Worm (Caenorhabditis elegans): ENCODE results near the gene fbxc-49.

Gene fbxc-49

DNA sequence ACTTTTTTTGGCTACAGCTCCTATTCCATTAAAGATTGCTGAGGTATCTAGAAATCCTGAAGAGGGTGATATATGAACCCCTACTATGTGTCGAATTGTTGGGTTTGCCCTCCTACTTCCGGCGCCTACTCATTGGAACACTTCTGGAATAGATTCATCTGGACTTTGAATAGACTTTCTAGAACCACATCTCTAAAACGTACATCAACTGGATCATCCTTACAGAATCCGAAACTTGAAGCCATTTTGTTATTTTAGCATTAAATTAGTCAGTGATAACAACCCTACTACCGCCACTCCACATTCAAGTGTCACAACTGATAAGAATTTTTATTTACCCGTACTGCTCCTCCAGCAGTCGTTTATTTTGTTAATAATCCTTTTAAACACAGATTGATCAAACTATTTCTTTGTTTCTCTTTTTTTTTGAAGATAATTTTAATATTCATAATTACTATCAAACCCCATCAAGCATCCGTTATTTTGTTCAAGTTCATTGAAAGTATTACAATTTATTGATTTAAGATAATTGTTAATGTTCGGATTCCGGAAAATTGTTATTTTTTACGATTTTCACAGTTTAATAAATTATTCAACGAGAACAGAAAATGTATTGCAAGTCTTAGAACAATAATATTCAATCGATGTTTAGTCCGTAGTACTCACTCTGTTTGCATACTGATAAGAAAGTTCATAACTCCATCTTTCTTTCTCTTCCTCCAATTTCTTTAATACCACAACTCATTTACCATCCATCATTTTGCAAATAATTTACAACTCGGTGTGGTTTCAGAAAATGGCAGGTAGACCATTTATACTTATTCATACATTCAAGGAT lies 15.4 kb downstream of the fbxc-49 start, which contains the start of gene math-42:
math-42 (plus strand) TSS at position 788 of the 838 bp plus-strand sequence.
- TF ChIP-seq gei-8 (GFP tag; optimal IDR thresholded peaks at IDR 0.05) (no peak), dmd-8 (GFP tag; IDR thresholded peaks at IDR 0.05) (no peak), ces-1 (GFP tag; optimal IDR thresholded peaks at IDR 0.05) (no peak), lim-7 (GFP tag; IDR thresholded peaks at IDR 0.05) (no peak), lin-1 (GFP tag; IDR thresholded peaks at IDR 0.05) (no peak), lin-15B (tag; optimal IDR thresholded peaks at IDR 0.05) (no peak), php-3 (GFP tag; IDR thresholded peaks at IDR 0.05) (no peak), dmd-6 (GFP tag; IDR thresholded peaks at IDR 0.05) (peak; percentile 9; the same call in 1 of the 2 replicates), ama-1 (optimal IDR thresholded peaks at IDR 0.05) (no peak), nhr-28 (tag; optimal IDR thresholded peaks at IDR 0.05) (peak; percentile 31), daf-16 (GFP tag; optimal IDR thresholded peaks at IDR 0.05) (no peak), daf-16 (tag; optimal IDR thresholded peaks at IDR 0.05) (peak; percentile 63), nhr-77 (tag; optimal IDR thresholded peaks at IDR 0.05) (no peak), aha-1 (tag) (peak; percentile 57), lin-39 (tag; optimal IDR thresholded peaks at IDR 0.05) (no peak), unc-62 (GFP tag; optimal IDR thresholded peaks at IDR 0.05 in 1 of 2) (peak in 1 of 2 experiments; percentile 62), unc-62 (tag; optimal IDR thresholded peaks at IDR 0.05) (no peak), pqm-1 (tag; optimal IDR thresholded peaks at IDR 0.05) (peak; percentile 52), spr-1 (tag; optimal IDR thresholded peaks at IDR 0.05) (no peak)

DNA sequence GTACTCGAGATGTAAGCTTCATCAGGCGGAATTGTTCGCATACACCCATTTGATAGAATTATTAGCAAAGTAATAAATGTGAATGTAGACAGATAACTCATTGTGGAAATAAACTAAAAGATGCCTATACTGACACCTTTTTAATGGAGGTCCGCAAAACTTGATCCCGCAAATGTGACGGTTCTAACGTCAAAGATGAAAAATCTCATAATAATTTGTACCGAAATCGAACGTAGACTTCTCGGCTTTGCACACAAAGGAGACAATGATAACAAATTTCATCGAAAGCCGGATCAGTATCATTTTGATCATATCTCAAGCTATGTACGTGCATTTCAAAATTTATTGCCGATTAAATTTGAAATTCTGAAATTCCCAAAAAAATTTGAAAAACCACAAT lies 24.4 kb downstream of the fbxc-49 start, which contains the start of gene R52.4:
R52.4 (minus strand) TSS at position 101 of the 400 bp plus-strand sequence.
- TF ChIP-seq zip-2 (tag; optimal IDR thresholded peaks at IDR 0.05): no peak
- TF ChIP-seq mxl-3 (GFP tag; optimal IDR thresholded peaks at IDR 0.05): no peak
- TF ChIP-seq nhr-11 (tag; optimal IDR thresholded peaks at IDR 0.05): no peak
- TF ChIP-seq ama-1 (optimal IDR thresholded peaks at IDR 0.05): no peak
- TF ChIP-seq daf-12 (tag; optimal IDR thresholded peaks at IDR 0.05): no peak
- no peak for TF ChIP-seq zag-1 (tag; optimal IDR thresholded peaks at IDR 0.05)
- no peak for TF ChIP-seq hlh-30 (tag; optimal IDR thresholded peaks at IDR 0.05; ENCODE audit: insufficient read depth)
- no peak for TF ChIP-seq nhr-76 (tag; optimal IDR thresholded peaks at IDR 0.05)
- no peak for TF ChIP-seq madf-5 (GFP tag; IDR thresholded peaks at IDR 0.05)
- TF ChIP-seq F49E8.2 (tag; optimal IDR thresholded peaks at IDR 0.05; ENCODE audit: borderline replicate concordance): no peak
- no peak for TF ChIP-seq F37D6.2 (tag; optimal IDR thresholded peaks at IDR 0.05)
- TF ChIP-seq daf-19 (GFP tag; conservative IDR thresholded peaks at IDR 0.05): no peak
- no peak for TF ChIP-seq ceh-32 (tag; optimal IDR thresholded peaks at IDR 0.05; ENCODE audit: poor library complexity)
- TF ChIP-seq spr-3 (GFP tag; optimal IDR thresholded peaks at IDR 0.05): no peak
- no peak for TF ChIP-seq aha-1 (tag)

DNA sequence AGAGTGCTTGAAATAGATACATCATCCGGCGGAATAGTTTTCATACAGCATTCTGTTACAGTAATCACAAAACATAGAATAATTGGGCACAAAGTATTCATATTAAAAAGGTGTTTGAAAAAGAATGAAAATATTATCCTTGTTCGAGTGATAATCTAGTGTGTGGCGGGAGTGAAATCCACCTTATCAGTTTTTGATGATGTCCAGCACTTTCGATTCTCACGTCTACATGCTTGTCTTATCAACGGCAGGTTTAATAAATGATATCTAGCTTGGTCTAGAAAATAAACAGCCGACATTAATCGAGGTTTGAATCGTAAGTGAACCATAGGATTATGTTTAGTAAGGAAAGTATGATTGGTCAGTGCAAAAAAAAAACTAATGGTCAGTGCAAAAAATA lies 26.0 kb downstream of the fbxc-49 start, which contains the start of gene R52.5:
R52.5 (minus strand) TSS at position 101 of the 400 bp plus-strand sequence.
- TF ChIP-seq nhr-76 (tag; optimal IDR thresholded peaks at IDR 0.05) (no peak), attf-4 (tag; optimal IDR thresholded peaks at IDR 0.05) (no peak), fos-1 (tag; optimal IDR thresholded peaks at IDR 0.05) (no peak), hmg-1.1 (GFP tag; IDR thresholded peaks at IDR 0.05) (no peak), T26A8.4 (GFP tag; IDR thresholded peaks at IDR 0.05) (no peak), nhr-111 (GFP tag; optimal IDR thresholded peaks at IDR 0.05) (no peak), dmd-9 (GFP tag; IDR thresholded peaks at IDR 0.05) (no peak), F26F4.8 (GFP tag; conservative IDR thresholded peaks at IDR 0.05) (no peak), egl-27 (tag; optimal IDR thresholded peaks at IDR 0.05) (no peak), ztf-11 (tag; optimal IDR thresholded peaks at IDR 0.05) (no peak)
